Worm (Caenorhabditis elegans): ENCODE measurements around the gene spig-8.

DNA sequence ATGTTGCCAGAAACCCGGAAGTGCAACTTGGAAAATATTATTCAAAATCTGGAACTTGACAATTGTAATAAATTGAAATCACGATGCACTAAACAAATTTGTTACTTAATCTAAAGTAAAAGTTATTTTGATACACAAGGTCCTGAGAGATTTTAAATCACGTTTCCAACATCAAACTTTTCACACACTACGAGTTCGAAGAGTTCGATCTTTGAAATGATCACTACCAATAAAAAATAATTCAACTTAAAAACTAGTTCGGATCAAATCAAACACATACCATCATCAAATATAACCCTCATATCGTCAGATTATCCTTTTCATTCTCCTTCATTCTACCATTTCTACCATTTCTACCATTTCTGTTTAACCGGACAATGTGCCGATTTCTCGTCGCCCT lies 48.7 kb upstream of the spig-8 start, which contains the start of gene spig-10:
- TF ChIP-seq flt-1 (GFP tag; IDR thresholded peaks at IDR 0.05) = no peak
- TF ChIP-seq ref-1 (GFP tag; conservative IDR thresholded peaks at IDR 0.05) = no peak
- no peak for TF ChIP-seq med-1 (GFP tag; optimal IDR thresholded peaks at IDR 0.05; ENCODE audit: insufficient read depth)
- no peak for TF ChIP-seq T22C8.4 (GFP tag; IDR thresholded peaks at IDR 0.05)
- TF ChIP-seq ztf-29 (GFP tag; IDR thresholded peaks at IDR 0.05) = no peak

All from whole organism, midembryonic.